Fruit fly (Drosophila melanogaster) whole organism: ENCODE measurements around the gene Pex14.

Experiments used
- CG8478 ChIP-seq: fragments of >200 bp; optimal IDR thresholded peaks from 2 replicates; lab custom pipeline; 2018; ENCODE audit warnings: inconsistent platforms
- pan ChIP-seq: fragments of >200 bp; optimal IDR thresholded peaks from 2 replicates; lab custom pipeline; 2017
- psq ChIP-seq: fragments of >200 bp; optimal IDR thresholded peaks from 2 replicates; lab custom pipeline; 2017
- usp ChIP-seq: fragments of >200 bp; optimal IDR thresholded peaks from 2 replicates; lab custom pipeline; 2017; ENCODE audit warnings: missing biosample characterization, missing genetic modification characterization, mixed read lengths

DNA sequence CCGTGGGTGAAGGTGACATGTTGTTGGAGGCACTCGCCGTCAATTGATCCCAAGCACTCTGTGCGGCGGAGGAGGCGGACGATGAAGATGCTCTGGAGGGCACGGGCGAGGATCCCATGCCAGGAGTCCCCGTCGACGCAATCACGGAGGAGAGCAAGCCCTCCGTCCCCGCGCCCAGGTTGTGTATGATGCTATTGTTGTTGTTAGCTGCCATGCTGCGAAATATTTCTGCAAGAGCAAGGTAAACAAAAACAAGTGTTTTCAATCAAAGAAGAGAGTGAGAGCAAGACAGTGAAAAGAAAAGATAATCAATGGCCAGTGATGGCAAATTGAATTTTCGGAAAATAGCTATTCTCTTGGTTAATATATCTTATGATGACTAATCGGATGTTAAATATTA is 5.8 kb downstream of the Pex14 start:
- TF ChIP-seq usp (GFP tag; lab: Kevin White, UChicago): no peak
- TF ChIP-seq CG8478 (lab: Kevin White, UChicago): no peak
- no peak for TF ChIP-seq psq
- TF ChIP-seq pan (lab: Kevin White, UChicago): no peak
